Fruit fly (Drosophila melanogaster): Measurements from ENCODE around the gene CG33298.
A peak's percentile ranks its signal among the peaks of the same experiment; 100 is the strongest.

DNA sequence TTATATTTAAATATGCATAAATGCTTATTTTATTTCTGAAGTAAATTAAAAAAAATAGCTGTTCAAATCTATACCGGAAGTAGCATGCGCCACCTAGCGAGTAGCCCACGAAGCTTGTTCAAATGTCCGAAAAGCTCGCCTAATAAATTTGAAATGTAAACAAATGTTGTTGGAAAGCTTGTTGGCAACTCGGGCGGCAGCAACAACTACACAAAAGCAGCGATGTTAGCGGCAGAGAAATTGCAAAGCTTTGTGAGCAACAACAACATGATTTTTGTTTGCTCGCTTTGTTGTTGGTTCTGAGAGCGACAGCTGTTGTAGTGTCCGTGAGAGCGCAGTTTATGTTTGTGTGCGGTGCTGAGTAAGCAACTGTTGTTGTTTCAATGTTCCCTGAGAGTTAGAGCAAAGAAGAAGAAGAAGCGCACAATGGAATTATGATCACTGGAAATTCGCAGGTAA lies 72.2 kb downstream of the CG33298 start:
- peak; percentile 71 for TF ChIP-seq CG10669 (GFP tag; optimal IDR thresholded peaks at IDR 0.05)
- peak; percentile 78 for TF ChIP-seq fd85E (GFP tag; optimal IDR thresholded peaks at IDR 0.05)
- TF ChIP-seq topi (GFP tag; optimal IDR thresholded peaks at IDR 0.05) = peak; percentile 78
- TF ChIP-seq Eip75B (GFP tag; optimal IDR thresholded peaks at IDR 0.05) = peak; percentile 68
- peak; percentile 91 for TF ChIP-seq CG16779 (tag; optimal IDR thresholded peaks at IDR 0.05)
- TF ChIP-seq CG9139 (GFP tag; optimal IDR thresholded peaks at IDR 0.05) = no peak
- TF ChIP-seq ss (GFP tag; optimal IDR thresholded peaks at IDR 0.05) = peak; percentile 33 to 75

Data from whole organism, prepupa.